Worm (Caenorhabditis elegans): Measurements from ENCODE around the gene dhs-15.

DNA sequence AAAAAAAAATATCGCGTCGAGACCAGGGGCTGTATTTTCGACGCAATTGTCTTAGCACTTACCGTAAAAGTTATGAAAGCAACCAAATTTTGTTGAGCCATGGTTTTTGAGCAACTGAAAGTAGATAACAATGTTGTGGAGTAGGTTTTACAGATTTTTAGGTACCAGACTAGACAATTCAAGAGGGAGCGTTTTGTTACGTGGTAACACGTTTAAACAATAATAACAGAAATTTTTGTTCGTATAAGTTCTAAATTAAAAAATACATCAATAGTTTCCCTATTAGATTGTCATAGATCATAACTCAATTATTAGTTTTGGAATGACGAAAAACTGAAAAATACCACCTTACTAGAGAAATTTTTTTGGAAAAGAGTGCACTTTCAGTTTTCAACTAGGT, 19.6 kb downstream of the dhs-15 start, which contains the start of gene srx-24:
- TF ChIP-seq nhr-6 (tag; optimal IDR thresholded peaks at IDR 0.05) (no peak), lsy-2 (tag; optimal IDR thresholded peaks at IDR 0.05) (no peak), ztf-4 (tag; optimal IDR thresholded peaks at IDR 0.05) (no peak), egl-27 (tag; optimal IDR thresholded peaks at IDR 0.05) (no peak), ztf-1 (GFP tag; conservative IDR thresholded peaks at IDR 0.05) (no peak)

Measured in whole organism, L2 larva.